Worm (Caenorhabditis elegans) whole organism, L4 larva: ENCODE measurements around the gene H12D21.5.

ENCODE experiments used
- D1046.2 ChIP-seq: fragments of 200-800 bp; sonication (Bioruptor generic); IDR thresholded peaks from 2 replicates; pipeline ENCODE4 v1.3.6; 2022; ENCODE audit warnings: missing genetic modification characterization, missing compliant biosample characterization
- F37D6.2 ChIP-seq: sonication (generic microtip); optimal IDR thresholded peaks from 2 replicates; lab custom pipeline; 2016; ENCODE audit warnings: mild to moderate bottlenecking, missing genetic modification characterization, missing compliant biosample characterization
- F44E2.7 ChIP-seq: fragments of 200-800 bp; sonication (Bioruptor generic); IDR thresholded peaks from 2 replicates; pipeline ENCODE4 v2.1.2; 2022; ENCODE audit warnings: missing genetic modification characterization, missing compliant biosample characterization
- T20F7.1 ChIP-seq: fragments of 200-800 bp; sonication (Bioruptor generic); optimal IDR thresholded peaks from 2 replicates; lab custom pipeline; 2018; ENCODE audit warnings: mild to moderate bottlenecking, missing genetic modification characterization, missing compliant biosample characterization
- Y105C5A.15 ChIP-seq: fragments of 200-800 bp; sonication (Bioruptor generic); IDR thresholded peaks from 2 replicates; pipeline ENCODE4 v1.3.6; 2022; ENCODE audit warnings: missing genetic modification characterization, missing compliant biosample characterization
- Y48G9A.11 ChIP-seq: fragments of 200-800 bp; sonication (Bioruptor generic); IDR thresholded peaks from 2 replicates; pipeline ENCODE4 v1.3.6; 2022; ENCODE audit warnings: missing genetic modification reagents, missing genetic modification characterization, missing compliant biosample characterization
- Y75B8A.6 ChIP-seq: fragments of 200-800 bp; sonication (Bioruptor generic); IDR thresholded peaks from 2 replicates; pipeline ENCODE4 v1.3.6; 2022; ENCODE audit warnings: missing genetic modification reagents, missing genetic modification characterization, missing compliant biosample characterization
- aha-1 ChIP-seq: fragments of 150-350 bp; peaks from one replicate; lab custom pipeline; 2014; ENCODE audit warnings: missing biosample characterization, missing genetic modification characterization
- arid-1 ChIP-seq: fragments of 200-800 bp; sonication (Bioruptor generic); conservative IDR thresholded peaks from 2 replicates; pipeline ENCODE4 v1.3.6; 2022; ENCODE audit warnings: missing genetic modification reagents, missing genetic modification characterization, missing compliant biosample characterization
- ceh-20 ChIP-seq: fragments of 200-800 bp; sonication (Bioruptor generic); IDR thresholded peaks from 2 replicates; pipeline ENCODE4 v1.3.6; 2022; ENCODE audit warnings: missing genetic modification reagents, missing genetic modification characterization, missing compliant biosample characterization
- ceh-62 ChIP-seq: sonication (generic microtip); optimal IDR thresholded peaks from 2 replicates; lab custom pipeline; 2017; ENCODE audit warnings: missing biosample characterization, missing genetic modification characterization
- ces-1 ChIP-seq: fragments of 150-350 bp; sonication (generic microtip); optimal IDR thresholded peaks from 4 replicates; lab custom pipeline; 2014; ENCODE audit warnings: missing biosample characterization, missing genetic modification reagents, missing genetic modification characterization
- daf-19 ChIP-seq: fragments of 200-800 bp; sonication (Bioruptor generic); conservative IDR thresholded peaks from 2 replicates; pipeline ENCODE4 v1.3.6; 2022; ENCODE audit warnings: missing genetic modification characterization, missing compliant biosample characterization
- dmd-8 ChIP-seq: fragments of 200-800 bp; sonication (Bioruptor generic); IDR thresholded peaks from 2 replicates; pipeline ENCODE4 v1.3.6; 2022; ENCODE audit warnings: missing genetic modification characterization, missing compliant biosample characterization
- dpl-1 ChIP-seq: fragments of 150-350 bp; optimal IDR thresholded peaks from 2 replicates; lab custom pipeline; 2014; ENCODE audit warnings: missing biosample characterization, missing genetic modification reagents, missing genetic modification characterization
- duxl-1 ChIP-seq: sonication (generic microtip); optimal IDR thresholded peaks from 2 replicates; lab custom pipeline; 2016; ENCODE audit warnings: mild to moderate bottlenecking, missing genetic modification characterization, moderate library complexity, missing compliant biosample characterization; ENCODE audit not compliant: poor library complexity
- fkh-10 ChIP-seq: fragments of 150-350 bp; optimal IDR thresholded peaks from 2 replicates; lab custom pipeline; 2014; ENCODE audit warnings: missing biosample characterization, missing genetic modification reagents, missing genetic modification characterization
- fos-1 ChIP-seq: fragments of 150-350 bp; optimal IDR thresholded peaks from 2 replicates; lab custom pipeline; 2014; ENCODE audit warnings: missing biosample characterization, missing genetic modification characterization
- gei-8 ChIP-seq: fragments of 200-800 bp; sonication (Bioruptor generic); optimal IDR thresholded peaks from 2 replicates; lab custom pipeline; 2018; ENCODE audit warnings: mild to moderate bottlenecking, missing genetic modification characterization, missing compliant biosample characterization
- hmg-1.1 ChIP-seq: fragments of 200-800 bp; sonication (Bioruptor generic); IDR thresholded peaks from 2 replicates; pipeline ENCODE4 v1.3.6; 2022; ENCODE audit warnings: missing genetic modification reagents, missing genetic modification characterization, missing compliant biosample characterization
- jun-1 ChIP-seq: fragments of 150-350 bp; optimal IDR thresholded peaks from 2 replicates; lab custom pipeline; 2014; ENCODE audit warnings: missing biosample characterization, missing genetic modification reagents, missing genetic modification characterization
- lim-7 ChIP-seq: fragments of 200-800 bp; sonication (Bioruptor generic); IDR thresholded peaks from 2 replicates; pipeline ENCODE4 v1.3.6; 2022; ENCODE audit warnings: missing genetic modification characterization, missing compliant biosample characterization
- lin-38 ChIP-seq: fragments of 200-800 bp; sonication (Bioruptor generic); IDR thresholded peaks from 2 replicates; pipeline ENCODE4 v1.3.6; 2022; ENCODE audit warnings: missing genetic modification reagents, missing genetic modification characterization, missing compliant biosample characterization
- madf-5 ChIP-seq, 2 experiments: fragments of 200-800 bp; sonication (Bioruptor generic); IDR thresholded peaks; 2 replicates each; pipeline ENCODE4 v1.3.6; 2022; ENCODE audit warnings: missing compliant biosample characterization in 2 of 2, missing genetic modification characterization in 2 of 2
- madf-9 ChIP-seq: fragments of 200-800 bp; sonication (Bioruptor generic); conservative IDR thresholded peaks from 2 replicates; pipeline ENCODE4 v1.3.6; 2022; ENCODE audit warnings: missing genetic modification reagents, missing genetic modification characterization, missing compliant biosample characterization
- mdt-29 ChIP-seq: fragments of 200-800 bp; sonication (Bioruptor generic); IDR thresholded peaks from 2 replicates; pipeline ENCODE4 v1.3.6; 2022; ENCODE audit warnings: missing genetic modification reagents, missing genetic modification characterization, missing compliant biosample characterization
- mep-1 ChIP-seq: fragments of 150-350 bp; sonication (generic microtip); optimal IDR thresholded peaks from 3 replicates; lab custom pipeline; 2014; ENCODE audit warnings: missing biosample characterization, missing genetic modification characterization
- nhr-10 ChIP-seq: fragments of 150-350 bp; optimal IDR thresholded peaks from 2 replicates; lab custom pipeline; 2014; ENCODE audit warnings: missing biosample characterization, missing genetic modification characterization
- nhr-111 ChIP-seq: fragments of 200-800 bp; sonication (Bioruptor generic); optimal IDR thresholded peaks from 2 replicates; lab custom pipeline; 2018; ENCODE audit warnings: mild to moderate bottlenecking, missing genetic modification characterization, missing compliant biosample characterization
- pqm-1 ChIP-seq: sonication (generic microtip); optimal IDR thresholded peaks from 2 replicates; lab custom pipeline; 2017; ENCODE audit warnings: missing biosample characterization, missing genetic modification characterization
- rbr-2 ChIP-seq: sonication (generic microtip); optimal IDR thresholded peaks from 2 replicates; lab custom pipeline; 2016; ENCODE audit warnings: missing genotype, missing genetic modification characterization, missing compliant biosample characterization
- snpc-1.2 ChIP-seq: fragments of 200-800 bp; sonication (Bioruptor generic); IDR thresholded peaks from 2 replicates; pipeline ENCODE4 v1.3.6; 2022; ENCODE audit warnings: missing genetic modification reagents, missing genetic modification characterization, missing compliant biosample characterization
- spr-3 ChIP-seq: fragments of 200-800 bp; sonication (Bioruptor generic); optimal IDR thresholded peaks from 2 replicates; lab custom pipeline; 2018; ENCODE audit warnings: mild to moderate bottlenecking, missing genetic modification characterization, missing compliant biosample characterization
- unc-39 ChIP-seq: sonication (generic microtip); optimal IDR thresholded peaks from 2 replicates; lab custom pipeline; 2017; ENCODE audit warnings: missing biosample characterization, missing genetic modification characterization
- vab-7 ChIP-seq: fragments of 200-800 bp; sonication (Bioruptor generic); IDR thresholded peaks from 2 replicates; pipeline ENCODE4 v1.3.6; 2022; ENCODE audit warnings: missing genetic modification reagents, missing genetic modification characterization, missing compliant biosample characterization

The H12D21.5 gene

DNA sequence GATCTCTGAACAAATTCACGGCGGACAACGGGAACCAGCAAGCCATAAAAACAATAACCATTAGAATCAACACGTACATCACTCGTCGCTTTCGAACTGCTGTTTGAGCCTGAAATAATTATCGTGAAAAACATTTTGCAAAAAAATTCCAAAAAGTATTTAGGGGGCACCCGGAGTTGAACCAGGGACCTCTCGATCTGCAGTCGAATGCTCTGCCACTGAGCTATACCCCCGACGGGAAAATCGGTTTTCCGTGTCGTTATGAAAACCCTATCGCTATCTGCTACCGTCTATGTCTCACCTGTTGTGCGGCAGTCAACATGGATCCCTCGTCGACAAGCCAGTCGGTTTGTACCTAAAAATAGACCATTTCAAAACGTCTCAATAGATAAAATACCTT, 38.2 kb upstream of the H12D21.5 start (continued):
- TF ChIP-seq ceh-20 (GFP tag; lab: Robert Waterston, UW) (0 out of 2 replicates have a peak, but pooled peaks have one; percentile 58), gei-8 (GFP tag; lab: Kevin White, UChicago) (peak; percentile 3), Y48G9A.11 (GFP tag; lab: Robert Waterston, UW) (0 out of 2 replicates have a peak, but pooled peaks have one; percentile 28), dmd-8 (GFP tag; lab: Robert Waterston, UW) (peak; percentile 78; the same call in 1 of the 2 replicates), madf-5 (GFP tag; IDR thresholded peaks at IDR 0.05; lab: Robert Waterston, UW) (0 out of 4 replicates have a peak, but pooled peaks of 1 of the 2 experiments have one; percentile 63), nhr-111 (GFP tag; lab: Kevin White, UChicago) (no peak), F44E2.7 (GFP tag; lab: Robert Waterston, UW) (peak; percentile 70; the same call in 1 of the 2 replicates), D1046.2 (peak; percentile 70; the same call in 1 of the 2 replicates), lim-7 (GFP tag; lab: Robert Waterston, UW) (peak; percentile 61), daf-19 (GFP tag; lab: Robert Waterston, UW) (peak; percentile 55; the same call in 1 of the 2 replicates), lin-38 (GFP tag; lab: Robert Waterston, UW) (no peak), arid-1 (GFP tag; lab: Robert Waterston, UW) (peak; percentile 62; the same call in 1 of the 2 replicates), hmg-1.1 (GFP tag; lab: Robert Waterston, UW) (peak; percentile 58; the same call in 1 of the 2 replicates), vab-7 (peak; percentile 48; the same call in 1 of the 2 replicates), unc-39 (tag; lab: Kevin White, UChicago) (no peak), pqm-1 (tag; lab: Kevin White, UChicago) (no peak), nhr-10 (tag; lab: Kevin White, UChicago) (no peak), madf-9 (0 out of 2 replicates have a peak, but pooled peaks have one; percentile 29), spr-3 (peak; percentile 35), Y105C5A.15 (no peak), rbr-2 (tag; lab: Kevin White, UChicago) (peak; percentile 31)

DNA sequence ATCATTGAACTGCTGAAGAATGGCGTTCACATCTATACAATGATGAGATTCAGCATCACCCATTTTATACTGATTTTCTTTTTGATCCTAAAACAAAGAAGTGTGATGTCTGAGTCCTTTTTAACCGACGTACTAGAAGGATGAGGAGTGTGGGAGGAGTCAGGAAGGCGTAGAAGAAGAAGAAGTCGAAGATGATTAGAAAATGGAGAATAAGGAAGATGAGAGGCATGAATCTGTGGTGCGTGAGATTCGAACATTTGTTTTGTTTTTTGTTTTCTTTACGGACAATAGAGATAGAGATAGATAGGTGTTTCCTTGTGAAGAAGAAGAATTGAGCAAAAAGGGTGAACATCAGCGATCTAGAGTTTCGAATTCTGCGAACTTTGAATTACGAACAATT, 35.3 kb upstream of the H12D21.5 start, which contains the start of gene npr-13:
Gene npr-13 (minus strand): TSS at position 101 of the 400 bp plus-strand sequence.
- TF ChIP-seq snpc-1.2 (GFP tag; lab: Robert Waterston, UW) = no peak
- TF ChIP-seq dpl-1 (GFP tag; lab: Kevin White, UChicago) = no peak
- no peak for TF ChIP-seq Y75B8A.6
- TF ChIP-seq jun-1 (tag; lab: Kevin White, UChicago) = no peak
- no peak for TF ChIP-seq F37D6.2
- TF ChIP-seq lin-38 (GFP tag; lab: Robert Waterston, UW) = no peak
- TF ChIP-seq T20F7.1 = no peak
- no peak for TF ChIP-seq ces-1 (GFP tag; lab: Kevin White, UChicago)
- no peak for TF ChIP-seq ceh-62 (tag; lab: Kevin White, UChicago)
- no peak for TF ChIP-seq duxl-1 (tag; lab: Kevin White, UChicago)
- no peak for TF ChIP-seq mep-1
- no peak for TF ChIP-seq fkh-10 (GFP tag; lab: Kevin White, UChicago)
- TF ChIP-seq mdt-29 (GFP tag; lab: Robert Waterston, UW) = no peak
- no peak for TF ChIP-seq aha-1
- no peak for TF ChIP-seq fos-1 (tag; lab: Kevin White, UChicago)

DNA sequence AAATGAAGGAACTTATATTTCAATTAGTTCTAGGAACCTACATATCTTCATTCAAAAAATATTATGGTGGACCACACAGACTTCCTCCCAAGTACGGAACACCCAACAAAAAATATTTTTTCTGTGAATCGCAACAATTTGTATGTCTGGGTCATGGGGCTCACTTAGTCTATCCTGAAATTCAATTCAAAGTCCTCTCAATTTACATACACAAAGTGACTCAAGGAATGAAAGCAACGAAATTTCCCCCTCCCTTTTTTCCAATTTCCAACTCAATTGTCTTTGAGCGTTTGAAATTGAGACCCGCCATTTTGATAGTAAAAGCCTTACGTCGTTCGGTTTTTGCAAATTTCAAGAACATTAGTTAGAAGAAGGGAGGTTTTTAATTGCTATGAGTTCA, 34.4 kb upstream of the H12D21.5 start:
- peak; percentile 21 for TF ChIP-seq fkh-10 (GFP tag; lab: Kevin White, UChicago)
- no peak for TF ChIP-seq lin-38 (GFP tag; lab: Robert Waterston, UW)

DNA sequence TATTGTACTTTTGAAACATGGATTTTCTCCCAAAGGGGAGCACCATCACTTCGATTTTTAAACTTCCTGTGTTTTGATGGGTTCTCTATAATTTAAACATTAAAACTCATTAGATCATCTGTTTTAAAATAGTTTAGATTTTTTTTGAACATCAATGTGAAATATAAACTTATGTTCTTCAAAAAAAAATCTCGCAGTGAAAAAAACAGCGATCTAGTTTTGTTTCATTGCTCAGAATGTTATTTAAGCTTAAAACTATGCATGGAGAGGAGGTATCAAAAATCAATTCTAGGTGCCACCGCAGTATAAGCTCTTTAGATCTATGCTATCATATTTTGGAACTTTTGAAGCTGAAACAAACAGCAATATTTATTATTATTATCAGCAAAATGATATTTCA, 25.6 kb upstream of the H12D21.5 start, which contains the start of gene gcy-14:
Gene gcy-14 (minus strand): TSS at position 101 of the 400 bp plus-strand sequence.
- no peak for TF ChIP-seq duxl-1 (tag; lab: Kevin White, UChicago)
